Fruit fly (Drosophila melanogaster) Kc167 (cell line): ENCODE measurements around the gene mthl11.

Experiments used
- Myc ChIP-seq: fragments of >200 bp; optimal IDR thresholded peaks from 2 replicates; lab custom pipeline; 2017; ENCODE audit warnings: missing external identifiers
- Sin3A ChIP-seq: fragments of >200 bp; optimal IDR thresholded peaks from 2 replicates; lab custom pipeline; 2018; ENCODE audit warnings: missing external identifiers
- h ChIP-seq: fragments of >200 bp; optimal IDR thresholded peaks from 3 replicates; lab custom pipeline; 2018; ENCODE audit warnings: missing external identifiers
- insv ChIP-seq: fragments of >200 bp; optimal IDR thresholded peaks from 3 replicates; lab custom pipeline; 2018; ENCODE audit warnings: missing external identifiers
- psq ChIP-seq: fragments of >200 bp; optimal IDR thresholded peaks from 2 replicates; lab custom pipeline; 2017; ENCODE audit warnings: missing external identifiers
- ttk ChIP-seq: sonication (Bioruptor generic); optimal IDR thresholded peaks from 2 replicates; lab custom pipeline; 2017; ENCODE audit warnings: missing external identifiers

mthl11 gene

dm6 chr3R:10377849-10378248 lies 23.0 kb upstream of the mthl11 start, which contains the start of gene Rfx:
TSS of gene Rfx (minus strand) at chr3R:10378068.
- TF ChIP-seq Sin3A (lab: Kevin White, UChicago) (no peak), psq (lab: Kevin White, UChicago) (no peak), insv (lab: Kevin White, UChicago) (no peak), h (lab: Kevin White, UChicago) (no peak), ttk (lab: Kevin White, UChicago) (no peak), Myc (lab: Kevin White, UChicago) (no peak)

- TF ChIP-seq Myc (lab: Kevin White, UChicago), result no peak
- no peak for TF ChIP-seq h (lab: Kevin White, UChicago)
- no peak for TF ChIP-seq Sin3A (lab: Kevin White, UChicago)
- no peak for TF ChIP-seq psq (lab: Kevin White, UChicago)
Measured at dm6 chr3R:10378989-10379388, 21.8 kb upstream of the mthl11 start.

- TF ChIP-seq h (lab: Kevin White, UChicago) (no peak), psq (lab: Kevin White, UChicago) (no peak), ttk (lab: Kevin White, UChicago) (no peak), insv (lab: Kevin White, UChicago) (no peak), Myc (lab: Kevin White, UChicago) (no peak)
Measured at dm6 chr3R:10379409-10379808, 21.4 kb upstream of the mthl11 start.

dm6 chr3R:10380025-10380424 lies 20.8 kb upstream of the mthl11 start:
- no peak for TF ChIP-seq Sin3A (lab: Kevin White, UChicago)
- no peak for TF ChIP-seq insv (lab: Kevin White, UChicago)
- TF ChIP-seq h (lab: Kevin White, UChicago), result no peak
- no peak for TF ChIP-seq psq (lab: Kevin White, UChicago)
- TF ChIP-seq ttk (lab: Kevin White, UChicago), result no peak
- TF ChIP-seq Myc (lab: Kevin White, UChicago), result no peak

dm6 chr3R:10388128-10389026 lies 12.5 kb upstream of the mthl11 start, which contains the start of gene cwo:
TSS of gene cwo (plus strand) at chr3R:10388258.
- TF ChIP-seq Sin3A (lab: Kevin White, UChicago), result no peak
- TF ChIP-seq insv (lab: Kevin White, UChicago), result no peak
- no peak for TF ChIP-seq h (lab: Kevin White, UChicago)
- no peak for TF ChIP-seq ttk (lab: Kevin White, UChicago)
- no peak for TF ChIP-seq psq (lab: Kevin White, UChicago)
- TF ChIP-seq Myc (lab: Kevin White, UChicago), result no peak

- no peak for TF ChIP-seq h (lab: Kevin White, UChicago)
- no peak for TF ChIP-seq psq (lab: Kevin White, UChicago)
- TF ChIP-seq ttk (lab: Kevin White, UChicago), result no peak
- no peak for TF ChIP-seq Sin3A (lab: Kevin White, UChicago)
- TF ChIP-seq insv (lab: Kevin White, UChicago), result no peak
- TF ChIP-seq Myc (lab: Kevin White, UChicago), result no peak
Measured at dm6 chr3R:10389027-10389465, 11.8 kb upstream of the mthl11 start.

dm6 chr3R:10389877-10390468 lies 10.9 kb upstream of the mthl11 start:
- no peak for TF ChIP-seq ttk (lab: Kevin White, UChicago)
- no peak for TF ChIP-seq Myc (lab: Kevin White, UChicago)
- no peak for TF ChIP-seq psq (lab: Kevin White, UChicago)
- no peak for TF ChIP-seq Sin3A (lab: Kevin White, UChicago)
- no peak for TF ChIP-seq insv (lab: Kevin White, UChicago)
- no peak for TF ChIP-seq h (lab: Kevin White, UChicago)

dm6 chr3R:10390914-10391377 lies 9.9 kb upstream of the mthl11 start:
- TF ChIP-seq insv (lab: Kevin White, UChicago) (no peak), psq (lab: Kevin White, UChicago) (no peak), ttk (lab: Kevin White, UChicago) (no peak), Myc (lab: Kevin White, UChicago) (no peak), Sin3A (lab: Kevin White, UChicago) (no peak), h (lab: Kevin White, UChicago) (no peak)

dm6 chr3R:10391863-10392538 lies 8.8 kb upstream of the mthl11 start:
- no peak for TF ChIP-seq psq (lab: Kevin White, UChicago)
- TF ChIP-seq Myc (lab: Kevin White, UChicago), result no peak
- no peak for TF ChIP-seq insv (lab: Kevin White, UChicago)
- no peak for TF ChIP-seq ttk (lab: Kevin White, UChicago)
- TF ChIP-seq h (lab: Kevin White, UChicago), result no peak
- TF ChIP-seq Sin3A (lab: Kevin White, UChicago), result no peak

dm6 chr3R:10392539-10392919 lies 8.3 kb upstream of the mthl11 start:
- TF ChIP-seq Myc (lab: Kevin White, UChicago), result no peak
- no peak for TF ChIP-seq h (lab: Kevin White, UChicago)
- no peak for TF ChIP-seq psq (lab: Kevin White, UChicago)
- TF ChIP-seq Sin3A (lab: Kevin White, UChicago), result no peak
- TF ChIP-seq insv (lab: Kevin White, UChicago), result no peak
- no peak for TF ChIP-seq ttk (lab: Kevin White, UChicago)
